Fruit fly (Drosophila melanogaster): ENCODE data around the gene CG13806.

CG13806 gene

dm6 chr3L:2253962-2254662 is 12.1 kb upstream of the CG13806 start:
- no peak for TF ChIP-seq cnc (optimal IDR thresholded peaks at IDR 0.05)
- TF ChIP-seq CG7101 (tag; optimal IDR thresholded peaks at IDR 0.05): no peak
- no peak for TF ChIP-seq CG1620 (GFP tag; optimal IDR thresholded peaks at IDR 0.05)
- no peak for TF ChIP-seq Crg-1 (GFP tag; optimal IDR thresholded peaks at IDR 0.05)
- no peak for TF ChIP-seq CG33017 (tag; optimal IDR thresholded peaks at IDR 0.05)
- TF ChIP-seq cic (GFP tag; optimal IDR thresholded peaks at IDR 0.05): no peak
- TF ChIP-seq toe (GFP tag; optimal IDR thresholded peaks at IDR 0.05): no peak
- TF ChIP-seq tj (GFP tag; optimal IDR thresholded peaks at IDR 0.05): no peak
- no peak for TF ChIP-seq Mnt (GFP tag; optimal IDR thresholded peaks at IDR 0.05)
- no peak for TF ChIP-seq Hr96 (GFP tag; optimal IDR thresholded peaks at IDR 0.05)
- TF ChIP-seq CG14711 (tag; optimal IDR thresholded peaks at IDR 0.05): no peak
- no peak for TF ChIP-seq kay (GFP tag; ENCODE audit: borderline replicate concordance)
- TF ChIP-seq bab1 (GFP tag; optimal IDR thresholded peaks at IDR 0.05): no peak
- TF ChIP-seq CG12768 (GFP tag; optimal IDR thresholded peaks at IDR 0.05): no peak
- TF ChIP-seq CG11617 (GFP tag; optimal IDR thresholded peaks at IDR 0.05): no peak
- no peak for TF ChIP-seq pad (GFP tag; optimal IDR thresholded peaks at IDR 0.05)
- no peak for TF ChIP-seq CG7045 (GFP tag; optimal IDR thresholded peaks at IDR 0.05)
- no peak for TF ChIP-seq Clk (GFP tag; optimal IDR thresholded peaks at IDR 0.05)

dm6 chr3L:2255775-2256174 is 10.4 kb upstream of the CG13806 start:
- no peak for TF ChIP-seq tj (GFP tag; optimal IDR thresholded peaks at IDR 0.05)
- TF ChIP-seq Hr96 (GFP tag; optimal IDR thresholded peaks at IDR 0.05): no peak
- no peak for TF ChIP-seq Clk (GFP tag; optimal IDR thresholded peaks at IDR 0.05)
- TF ChIP-seq kay (GFP tag; ENCODE audit: borderline replicate concordance): no peak
- TF ChIP-seq CG14711 (tag; optimal IDR thresholded peaks at IDR 0.05): no peak
- TF ChIP-seq CG7101 (tag; optimal IDR thresholded peaks at IDR 0.05): no peak
- peak; percentile 25 for TF ChIP-seq CG12768 (GFP tag; optimal IDR thresholded peaks at IDR 0.05)
- TF ChIP-seq Mnt (GFP tag; optimal IDR thresholded peaks at IDR 0.05): no peak
- TF ChIP-seq CG7045 (GFP tag; optimal IDR thresholded peaks at IDR 0.05): no peak
- no peak for TF ChIP-seq toe (GFP tag; optimal IDR thresholded peaks at IDR 0.05)
- TF ChIP-seq CG33017 (tag; optimal IDR thresholded peaks at IDR 0.05): peak; percentile 37
- peak; percentile 12 for TF ChIP-seq cic (GFP tag; optimal IDR thresholded peaks at IDR 0.05)
- TF ChIP-seq bab1 (GFP tag; optimal IDR thresholded peaks at IDR 0.05): peak; percentile 15
- no peak for TF ChIP-seq Crg-1 (GFP tag; optimal IDR thresholded peaks at IDR 0.05)
- TF ChIP-seq cnc (optimal IDR thresholded peaks at IDR 0.05): no peak
- TF ChIP-seq ovo (GFP tag; optimal IDR thresholded peaks at IDR 0.05): no peak
- TF ChIP-seq CG11617 (GFP tag; optimal IDR thresholded peaks at IDR 0.05): no peak
- no peak for TF ChIP-seq CG1620 (GFP tag; optimal IDR thresholded peaks at IDR 0.05)
- no peak for TF ChIP-seq pad (GFP tag; optimal IDR thresholded peaks at IDR 0.05)
- no peak for TF ChIP-seq CG5204 (GFP tag; optimal IDR thresholded peaks at IDR 0.05)

dm6 chr3L:2256422-2257172 is 9.6 kb upstream of the CG13806 start:
- TF ChIP-seq Hr96 (GFP tag; optimal IDR thresholded peaks at IDR 0.05) (no peak), CG14711 (tag; optimal IDR thresholded peaks at IDR 0.05) (no peak), toe (GFP tag; optimal IDR thresholded peaks at IDR 0.05) (no peak), Crg-1 (GFP tag; optimal IDR thresholded peaks at IDR 0.05) (no peak), cnc (optimal IDR thresholded peaks at IDR 0.05) (peak in 1 of 2 experiments; percentile 47), cic (GFP tag; optimal IDR thresholded peaks at IDR 0.05) (no peak)

- peak; percentile 93 for TF ChIP-seq CG14711 (tag; optimal IDR thresholded peaks at IDR 0.05)
- peak; percentile 98 for TF ChIP-seq toe (GFP tag; optimal IDR thresholded peaks at IDR 0.05)
- TF ChIP-seq CG7101 (tag; optimal IDR thresholded peaks at IDR 0.05): peak; percentile 99
- peak; percentile 97 for TF ChIP-seq CG5204 (GFP tag; optimal IDR thresholded peaks at IDR 0.05)
- no peak for TF ChIP-seq kay (GFP tag; ENCODE audit: borderline replicate concordance)
- peak; percentile 96 for TF ChIP-seq CG7045 (GFP tag; optimal IDR thresholded peaks at IDR 0.05)
- TF ChIP-seq ovo (GFP tag; optimal IDR thresholded peaks at IDR 0.05): peak; percentile 97
- peak; percentile 90 for TF ChIP-seq cic (GFP tag; optimal IDR thresholded peaks at IDR 0.05)
- TF ChIP-seq Crg-1 (GFP tag; optimal IDR thresholded peaks at IDR 0.05): peak; percentile 98
- peak; percentile 93 for TF ChIP-seq tj (GFP tag; optimal IDR thresholded peaks at IDR 0.05)
- TF ChIP-seq bab1 (GFP tag; optimal IDR thresholded peaks at IDR 0.05): peak; percentile 100
- peak; percentile 99 for TF ChIP-seq CG1620 (GFP tag; optimal IDR thresholded peaks at IDR 0.05)
- TF ChIP-seq cnc (optimal IDR thresholded peaks at IDR 0.05): no peak
- peak; percentile 87 for TF ChIP-seq pad (GFP tag; optimal IDR thresholded peaks at IDR 0.05)
- TF ChIP-seq Hr96 (GFP tag; optimal IDR thresholded peaks at IDR 0.05): peak; percentile 94
- TF ChIP-seq CG33017 (tag; optimal IDR thresholded peaks at IDR 0.05): peak; percentile 98
- TF ChIP-seq Clk (GFP tag; optimal IDR thresholded peaks at IDR 0.05): peak; percentile 94
- TF ChIP-seq Mnt (GFP tag; optimal IDR thresholded peaks at IDR 0.05): peak; percentile 93
- peak; percentile 97 for TF ChIP-seq CG11617 (GFP tag; optimal IDR thresholded peaks at IDR 0.05)
- peak; percentile 95 for TF ChIP-seq CG12768 (GFP tag; optimal IDR thresholded peaks at IDR 0.05)
These were observed 8.8 kb upstream of the CG13806 start, which contains the start of the genes CG1275 and Elp5 for dm6 chr3L:2257412-2257862. CG1275 (minus strand) TSS chr3L:2257423. Elp5 (plus strand) TSS chr3L:2257456.

- TF ChIP-seq ovo (GFP tag; optimal IDR thresholded peaks at IDR 0.05) (no peak), cic (GFP tag; optimal IDR thresholded peaks at IDR 0.05) (no peak), bab1 (GFP tag; optimal IDR thresholded peaks at IDR 0.05) (peak; percentile 53), toe (GFP tag; optimal IDR thresholded peaks at IDR 0.05) (no peak), CG7045 (GFP tag; optimal IDR thresholded peaks at IDR 0.05) (no peak), CG14711 (tag; optimal IDR thresholded peaks at IDR 0.05) (no peak), Hr96 (GFP tag; optimal IDR thresholded peaks at IDR 0.05) (no peak), tj (GFP tag; optimal IDR thresholded peaks at IDR 0.05) (peak; percentile 99), CG33017 (tag; optimal IDR thresholded peaks at IDR 0.05) (no peak), CG5204 (GFP tag; optimal IDR thresholded peaks at IDR 0.05) (no peak), kay (GFP tag; ENCODE audit: borderline replicate concordance) (no peak), Mnt (GFP tag; optimal IDR thresholded peaks at IDR 0.05) (peak; percentile 36), CG12768 (GFP tag; optimal IDR thresholded peaks at IDR 0.05) (no peak)
These were observed 4.9 kb upstream of the CG13806 start for dm6 chr3L:2261282-2261681.

Measured in whole organism, adult.